Fruit fly (Drosophila melanogaster) whole organism, embryonic: ENCODE data around the gene Usp30.

ENCODE experiments used
- Antp ChIP-seq: fragments of 200-800 bp; sonication (Bioruptor generic); optimal IDR thresholded peaks from 3 replicates; lab custom pipeline; 2016; ENCODE audit warnings: missing biosample characterization, missing genetic modification characterization
- CG11456 ChIP-seq: fragments of 200-800 bp; sonication (Bioruptor generic); IDR thresholded peaks from 3 replicates; pipeline ENCODE4 v1.3.6; 2022; ENCODE audit warnings: missing biosample characterization, missing genetic modification characterization
- CG13894 ChIP-seq: fragments of 200-800 bp; sonication (Bioruptor generic); optimal IDR thresholded peaks from 3 replicates; lab custom pipeline; 2018; ENCODE audit warnings: missing biosample characterization, mild to moderate bottlenecking, missing genetic modification characterization, moderate library complexity
- CG2199 ChIP-seq: fragments of 200-800 bp; sonication (Bioruptor generic); IDR thresholded peaks from 3 replicates; pipeline ENCODE4 v1.3.6; 2022; ENCODE audit warnings: missing biosample characterization, missing genetic modification characterization
- CG3995 ChIP-seq: fragments of 200-800 bp; sonication (Bioruptor generic); optimal IDR thresholded peaks from 3 replicates; lab custom pipeline; 2016; ENCODE audit warnings: missing biosample characterization, missing genetic modification characterization
- Gug ChIP-seq: fragments of 200-800 bp; sonication (Bioruptor generic); IDR thresholded peaks from 4 replicates; pipeline ENCODE4 v1.3.6; 2022; ENCODE audit warnings: missing biosample characterization, missing genetic modification characterization
- br ChIP-seq: fragments of >200 bp; optimal IDR thresholded peaks from 2 replicates; lab custom pipeline; 2017
- btn ChIP-seq: fragments of 200-800 bp; sonication (Bioruptor generic); optimal IDR thresholded peaks from 2 replicates; lab custom pipeline; 2016; ENCODE audit warnings: missing biosample characterization, missing genetic modification characterization
- luna ChIP-seq: fragments of 200-800 bp; sonication (Bioruptor generic); optimal IDR thresholded peaks from 2 replicates; lab custom pipeline; 2016; ENCODE audit warnings: missing biosample characterization, missing genetic modification characterization
- nom ChIP-seq: fragments of 200-800 bp; sonication (Bioruptor generic); optimal IDR thresholded peaks from 2 replicates; lab custom pipeline; 2017; ENCODE audit warnings: missing biosample characterization, missing genetic modification characterization, mild to moderate bottlenecking, moderate library complexity, missing genetic modification reagents
- psq ChIP-seq: fragments of 200-800 bp; sonication (Bioruptor generic); optimal IDR thresholded peaks from 2 replicates; lab custom pipeline; 2017; ENCODE audit warnings: missing biosample characterization, missing genetic modification characterization
- z ChIP-seq: fragments of 200-800 bp; sonication (Bioruptor generic); IDR thresholded peaks from 3 replicates; pipeline ENCODE4 v1.3.6; 2022; ENCODE audit warnings: missing biosample characterization, missing genetic modification characterization

DNA sequence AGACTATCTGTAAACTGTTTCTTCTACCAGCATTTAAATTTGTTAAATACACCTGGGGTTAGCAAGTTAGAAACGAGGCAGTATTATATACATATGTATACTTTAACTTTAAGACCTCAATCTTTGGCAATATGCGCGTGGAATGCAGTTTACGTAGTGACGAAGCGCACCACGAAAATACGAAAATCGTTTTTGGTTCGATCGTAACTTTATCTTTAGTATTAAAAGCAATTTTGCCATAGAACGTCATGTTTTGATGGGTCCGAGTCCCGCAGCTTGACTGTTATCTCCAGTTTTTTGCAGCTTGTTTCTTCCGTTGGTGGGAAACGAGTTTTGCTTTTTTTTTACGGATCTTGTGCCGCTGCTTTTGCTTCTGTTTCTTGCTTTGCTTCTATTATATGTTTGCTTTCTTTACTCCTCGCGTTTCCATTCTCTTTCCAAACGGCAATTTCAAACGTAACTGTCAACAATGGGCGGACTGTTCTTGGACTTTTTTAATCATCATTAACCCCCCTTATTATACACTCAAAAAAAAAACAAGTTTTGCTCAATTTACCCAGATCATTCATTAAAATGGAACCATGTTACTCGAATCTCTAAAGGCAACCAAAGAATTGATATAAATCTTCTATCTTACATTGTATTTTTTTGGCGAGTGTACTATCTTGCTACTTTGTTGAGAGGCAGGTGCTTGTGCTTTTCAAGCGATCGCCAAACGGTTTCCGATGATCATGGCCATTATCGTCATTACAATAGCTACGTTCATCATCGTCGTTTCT lies 12.3 kb upstream of the Usp30 start:
- TF ChIP-seq psq (GFP tag; lab: Kevin White, UChicago) (no peak), CG3995 (GFP tag; lab: Kevin White, UChicago) (no peak), btn (GFP tag; lab: Kevin White, UChicago) (no peak), z (no peak), Gug (no peak), nom (GFP tag; lab: Kevin White, UChicago) (no peak), CG2199 (GFP tag; lab: Robert Waterston, UW) (no peak), CG13894 (no peak), luna (GFP tag; lab: Kevin White, UChicago) (no peak), CG11456 (GFP tag; lab: Robert Waterston, UW) (peak; percentile 61; the same call in 1 of the 3 replicates), br (lab: Kevin White, UChicago) (no peak), Antp (peak; percentile 25)
